Worm (Caenorhabditis elegans) whole organism, L4 larva: Measurements from ENCODE around the gene ZK675.4.

Experiments used
- D1046.2 ChIP-seq: fragments of 200-800 bp; sonication (Bioruptor generic); IDR thresholded peaks from 2 replicates; pipeline ENCODE4 v1.3.6; 2022; ENCODE audit warnings: missing genetic modification characterization, missing compliant biosample characterization
- F10B5.3 ChIP-seq: sonication (generic microtip); optimal IDR thresholded peaks from 2 replicates; lab custom pipeline; 2016; ENCODE audit warnings: mild to moderate bottlenecking, missing genetic modification characterization, missing compliant biosample characterization
- F26F4.8 ChIP-seq: fragments of 200-800 bp; sonication (Bioruptor generic); conservative IDR thresholded peaks from 2 replicates; pipeline ENCODE4 v1.3.6; 2022; ENCODE audit warnings: missing genetic modification characterization, missing compliant biosample characterization
- T20F7.1 ChIP-seq: fragments of 200-800 bp; sonication (Bioruptor generic); optimal IDR thresholded peaks from 2 replicates; lab custom pipeline; 2018; ENCODE audit warnings: mild to moderate bottlenecking, missing genetic modification characterization, missing compliant biosample characterization
- Y48G9A.11 ChIP-seq: fragments of 200-800 bp; sonication (Bioruptor generic); IDR thresholded peaks from 2 replicates; pipeline ENCODE4 v1.3.6; 2022; ENCODE audit warnings: missing genetic modification reagents, missing genetic modification characterization, missing compliant biosample characterization
- Y75B8A.6 ChIP-seq: fragments of 200-800 bp; sonication (Bioruptor generic); IDR thresholded peaks from 2 replicates; pipeline ENCODE4 v1.3.6; 2022; ENCODE audit warnings: missing genetic modification reagents, missing genetic modification characterization, missing compliant biosample characterization
- aha-1 ChIP-seq: fragments of 150-350 bp; peaks from one replicate; lab custom pipeline; 2014; ENCODE audit warnings: missing biosample characterization, missing genetic modification characterization
- ama-1 ChIP-seq: fragments of 150-350 bp; optimal IDR thresholded peaks from 2 replicates; lab custom pipeline; 2014; ENCODE audit warnings: inconsistent platforms, mixed read lengths
- arid-1 ChIP-seq: fragments of 200-800 bp; sonication (Bioruptor generic); conservative IDR thresholded peaks from 2 replicates; pipeline ENCODE4 v1.3.6; 2022; ENCODE audit warnings: missing genetic modification reagents, missing genetic modification characterization, missing compliant biosample characterization
- attf-4 ChIP-seq: sonication (generic microtip); optimal IDR thresholded peaks from 3 replicates; lab custom pipeline; 2017; ENCODE audit warnings: missing biosample characterization, missing genetic modification characterization
- ceh-44 ChIP-seq: fragments of 200-800 bp; sonication (Bioruptor generic); IDR thresholded peaks from 2 replicates; pipeline ENCODE4 v1.3.6; 2022; ENCODE audit warnings: missing genetic modification reagents, missing genetic modification characterization, missing compliant biosample characterization
- daf-12 ChIP-seq: fragments of 150-350 bp; optimal IDR thresholded peaks from 2 replicates; lab custom pipeline; 2014; ENCODE audit warnings: missing biosample characterization, missing genetic modification reagents, missing genetic modification characterization
- daf-16 ChIP-seq, 3 experiments: sonication (generic microtip); optimal IDR thresholded peaks; 2 replicates each; lab custom pipeline; 2016 to 2017; ENCODE audit warnings: missing genetic modification characterization in 3 of 3, missing genetic modification reagents in 3 of 3, mild to moderate bottlenecking in 2 of 3, missing compliant biosample characterization in 2 of 3, missing biosample characterization in 1 of 3, moderate library complexity in 1 of 3
- daf-8 ChIP-seq: fragments of 200-800 bp; sonication (Bioruptor generic); IDR thresholded peaks from 2 replicates; pipeline ENCODE4 v1.3.6; 2022; ENCODE audit warnings: missing genetic modification characterization, missing compliant biosample characterization
- dmd-6 ChIP-seq: fragments of 200-800 bp; sonication (Bioruptor generic); IDR thresholded peaks from 2 replicates; pipeline ENCODE4 v1.3.6; 2022; ENCODE audit warnings: missing genetic modification reagents, missing genetic modification characterization, missing compliant biosample characterization
- dmd-8 ChIP-seq: fragments of 200-800 bp; sonication (Bioruptor generic); IDR thresholded peaks from 2 replicates; pipeline ENCODE4 v1.3.6; 2022; ENCODE audit warnings: missing genetic modification characterization, missing compliant biosample characterization
- egl-43 ChIP-seq: fragments of 200-800 bp; sonication (Bioruptor generic); IDR thresholded peaks from 2 replicates; pipeline ENCODE4 v1.3.6; 2022; ENCODE audit warnings: missing genetic modification reagents, missing genetic modification characterization, missing compliant biosample characterization
- gei-8 ChIP-seq: fragments of 200-800 bp; sonication (Bioruptor generic); optimal IDR thresholded peaks from 2 replicates; lab custom pipeline; 2018; ENCODE audit warnings: mild to moderate bottlenecking, missing genetic modification characterization, missing compliant biosample characterization
- hlh-11 ChIP-seq: fragments of 200-800 bp; sonication (Bioruptor generic); optimal IDR thresholded peaks from 2 replicates; lab custom pipeline; 2018; ENCODE audit warnings: mild to moderate bottlenecking, missing genetic modification characterization, missing compliant biosample characterization
- hlh-30 ChIP-seq: sonication (generic microtip); optimal IDR thresholded peaks from 2 replicates; lab custom pipeline; 2017; ENCODE audit warnings: antibody characterized with exemption, mild to moderate bottlenecking, missing genetic modification characterization, missing compliant biosample characterization; ENCODE audit not compliant: insufficient read depth
- jun-1 ChIP-seq: fragments of 150-350 bp; optimal IDR thresholded peaks from 2 replicates; lab custom pipeline; 2014; ENCODE audit warnings: missing biosample characterization, missing genetic modification reagents, missing genetic modification characterization
- lin-38 ChIP-seq: fragments of 200-800 bp; sonication (Bioruptor generic); IDR thresholded peaks from 2 replicates; pipeline ENCODE4 v1.3.6; 2022; ENCODE audit warnings: missing genetic modification reagents, missing genetic modification characterization, missing compliant biosample characterization
- madf-5 ChIP-seq, 2 experiments: fragments of 200-800 bp; sonication (Bioruptor generic); IDR thresholded peaks; 2 replicates each; pipeline ENCODE4 v1.3.6; 2022; ENCODE audit warnings: missing compliant biosample characterization in 2 of 2, missing genetic modification characterization in 2 of 2
- mes-2 ChIP-seq: sonication (generic microtip); optimal IDR thresholded peaks from 2 replicates; lab custom pipeline; 2016; ENCODE audit warnings: missing genotype, mild to moderate bottlenecking, missing genetic modification characterization, missing compliant biosample characterization; ENCODE audit not compliant: poor library complexity, severe bottlenecking
- mxl-2 ChIP-seq: fragments of 200-800 bp; sonication (Bioruptor generic); conservative IDR thresholded peaks from 2 replicates; pipeline ENCODE4 v1.3.6; 2022; ENCODE audit warnings: missing genetic modification reagents, missing genetic modification characterization, missing compliant biosample characterization
- nhr-11 ChIP-seq: fragments of 150-350 bp; optimal IDR thresholded peaks from 2 replicates; lab custom pipeline; 2014; ENCODE audit warnings: missing biosample characterization, missing genetic modification characterization
- nhr-42 ChIP-seq: fragments of 200-800 bp; sonication (Bioruptor generic); IDR thresholded peaks from 2 replicates; pipeline ENCODE4 v1.3.6; 2022; ENCODE audit warnings: missing genetic modification characterization, missing compliant biosample characterization
- php-3 ChIP-seq: fragments of 200-800 bp; sonication (Bioruptor generic); IDR thresholded peaks from 2 replicates; pipeline ENCODE4 v1.3.6; 2022; ENCODE audit warnings: missing genetic modification reagents, missing genetic modification characterization, missing compliant biosample characterization
- pqm-1 ChIP-seq: sonication (generic microtip); optimal IDR thresholded peaks from 2 replicates; lab custom pipeline; 2017; ENCODE audit warnings: missing biosample characterization, missing genetic modification characterization
- set-16 ChIP-seq: fragments of 200-800 bp; sonication (Bioruptor generic); IDR thresholded peaks from 2 replicates; pipeline ENCODE4 v1.3.6; 2022; ENCODE audit warnings: missing genetic modification reagents, missing genetic modification characterization, missing compliant biosample characterization
- spr-1 ChIP-seq: sonication (generic microtip); optimal IDR thresholded peaks from 2 replicates; lab custom pipeline; 2016; ENCODE audit warnings: mild to moderate bottlenecking, missing genetic modification characterization, missing compliant biosample characterization
- spr-3 ChIP-seq: fragments of 200-800 bp; sonication (Bioruptor generic); optimal IDR thresholded peaks from 2 replicates; lab custom pipeline; 2018; ENCODE audit warnings: mild to moderate bottlenecking, missing genetic modification characterization, missing compliant biosample characterization
- tra-1 ChIP-seq: fragments of 200-800 bp; sonication (Bioruptor generic); IDR thresholded peaks from 2 replicates; pipeline ENCODE4 v1.3.6; 2022; ENCODE audit warnings: missing genetic modification reagents, missing genetic modification characterization, missing compliant biosample characterization
- unc-39 ChIP-seq: sonication (generic microtip); optimal IDR thresholded peaks from 2 replicates; lab custom pipeline; 2017; ENCODE audit warnings: missing biosample characterization, missing genetic modification characterization
- unc-62 ChIP-seq, 3 experiments: fragments of 150-350 bp in 1 of 3; sonication (generic microtip); optimal IDR thresholded peaks in 2 of 3; peaks in 1 of 3; 1 replicate in 1 of 3; 2 replicates in 2 of 3; lab custom pipeline; 2014 to 2017; ENCODE audit warnings: missing biosample characterization in 3 of 3, missing genetic modification characterization in 3 of 3, missing genetic modification reagents in 3 of 3, missing genotype in 1 of 3
- zag-1 ChIP-seq: fragments of 150-350 bp; optimal IDR thresholded peaks from 2 replicates; lab custom pipeline; 2014; ENCODE audit warnings: missing biosample characterization, missing genetic modification characterization
- zfp-2 ChIP-seq: sonication (generic microtip); optimal IDR thresholded peaks from 2 replicates; lab custom pipeline; 2016; ENCODE audit warnings: mild to moderate bottlenecking, missing genetic modification characterization, missing compliant biosample characterization
- zip-2 ChIP-seq: fragments of 150-350 bp; optimal IDR thresholded peaks from 2 replicates; lab custom pipeline; 2014; ENCODE audit warnings: missing biosample characterization, missing genetic modification characterization

ZK675.4 gene

DNA sequence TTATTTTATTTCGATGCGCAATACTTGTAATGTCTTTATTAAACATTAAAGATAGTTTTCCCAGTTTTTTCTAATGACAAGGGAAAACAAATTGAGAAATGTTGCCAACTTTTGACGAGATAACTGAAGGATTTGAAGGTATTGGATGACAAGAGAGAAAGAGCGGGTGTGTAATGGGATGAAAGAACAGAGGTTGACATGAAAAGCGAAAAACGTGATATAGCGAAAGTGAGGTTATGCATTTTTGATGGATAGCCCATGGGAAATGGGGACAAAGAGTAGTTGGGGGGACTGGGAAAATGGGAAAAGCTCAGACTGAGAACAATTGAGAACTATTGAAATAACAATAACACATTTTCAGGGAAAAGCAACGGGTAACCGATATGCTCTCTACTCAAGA is 15.9 kb upstream of the ZK675.4 start (continued):
- TF ChIP-seq daf-16 (GFP tag; optimal IDR thresholded peaks at IDR 0.05; lab: Kevin White, UChicago) = no peak
- no peak for TF ChIP-seq daf-16 (tag; optimal IDR thresholded peaks at IDR 0.05; lab: Kevin White, UChicago)

ce11 chrII:7900190-7900672 is 10.9 kb upstream of the ZK675.4 start, which contains the start of gene rev-1:
Gene rev-1 (plus strand): TSS chrII:7900622.
- 0 out of 2 replicates have a peak, but pooled peaks have one; percentile 32 for TF ChIP-seq lin-38
- TF ChIP-seq arid-1 (GFP tag; lab: Robert Waterston, UW) = 0 out of 2 replicates have a peak, but pooled peaks have one; percentile 45
- TF ChIP-seq daf-12 (tag; lab: Kevin White, UChicago) = no peak
- no peak for TF ChIP-seq madf-5 (GFP tag; IDR thresholded peaks at IDR 0.05; lab: Robert Waterston, UW)
- peak; percentile 8 for TF ChIP-seq ama-1
- peak in 1 of 2 experiments; percentile 61 for TF ChIP-seq unc-62 (GFP tag; optimal IDR thresholded peaks at IDR 0.05 in 1 of 2; lab: Kevin White, UChicago)
- TF ChIP-seq unc-62 (tag; optimal IDR thresholded peaks at IDR 0.05; lab: Kevin White, UChicago) = no peak

DNA sequence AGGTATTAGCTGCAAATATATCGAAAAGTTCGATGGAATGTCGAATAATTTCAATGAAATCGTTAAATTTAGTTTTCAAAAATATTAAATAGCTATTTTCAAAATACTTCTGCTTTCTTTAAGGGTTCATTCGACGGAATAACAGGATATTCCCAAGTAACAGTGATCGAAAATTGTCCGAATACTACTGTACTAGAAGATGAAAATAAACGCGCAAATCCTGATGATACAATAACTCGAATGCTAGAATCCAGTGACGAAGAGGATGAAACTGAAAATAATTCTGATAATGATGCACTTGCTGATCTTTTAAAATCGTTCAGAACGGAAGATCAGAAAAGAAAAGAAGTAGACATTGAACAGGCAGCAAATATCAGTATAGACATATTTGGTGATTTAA is 10.4 kb upstream of the ZK675.4 start:
- TF ChIP-seq set-16 (GFP tag; lab: Robert Waterston, UW) (no peak), aha-1 (tag; lab: Kevin White, UChicago) (peak; percentile 92)

DNA sequence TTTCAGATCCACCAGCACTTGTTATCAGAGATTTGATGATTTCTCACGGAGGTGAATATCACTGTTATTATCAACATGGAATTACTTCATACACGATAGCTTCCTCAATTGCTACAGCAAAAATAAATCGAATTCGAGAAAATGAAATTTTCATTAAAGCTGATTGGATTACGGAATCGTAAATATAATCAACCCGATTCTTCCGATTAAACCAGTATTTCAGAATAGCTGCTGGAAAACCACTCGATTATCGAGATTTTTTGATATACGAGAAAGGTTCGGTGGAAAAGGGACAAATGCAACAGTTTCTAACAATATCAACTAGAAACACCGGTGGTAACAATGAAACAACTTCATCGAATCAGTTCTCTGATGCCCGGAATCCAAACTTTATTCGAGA is 9.1 kb upstream of the ZK675.4 start:
- TF ChIP-seq D1046.2 (GFP tag; lab: Robert Waterston, UW) (no peak), jun-1 (tag; lab: Kevin White, UChicago) (no peak), dmd-8 (no peak), F26F4.8 (GFP tag; lab: Robert Waterston, UW) (no peak), madf-5 (GFP tag; IDR thresholded peaks at IDR 0.05; lab: Robert Waterston, UW) (no peak), egl-43 (GFP tag; lab: Robert Waterston, UW) (no peak), Y75B8A.6 (GFP tag; lab: Robert Waterston, UW) (no peak), Y48G9A.11 (no peak), gei-8 (GFP tag; lab: Kevin White, UChicago) (no peak)

- no peak for TF ChIP-seq mxl-2 (GFP tag; lab: Robert Waterston, UW)
- no peak for TF ChIP-seq madf-5 (GFP tag; IDR thresholded peaks at IDR 0.05; lab: Robert Waterston, UW)
- no peak for TF ChIP-seq tra-1 (GFP tag; lab: Robert Waterston, UW)
- TF ChIP-seq nhr-11 (tag; lab: Kevin White, UChicago) = peak; percentile 6
- no peak for TF ChIP-seq unc-39 (tag; lab: Kevin White, UChicago)
- no peak for TF ChIP-seq T20F7.1 (GFP tag; lab: Kevin White, UChicago)
- no peak for TF ChIP-seq pqm-1 (tag; lab: Kevin White, UChicago)
- no peak for TF ChIP-seq dmd-6 (GFP tag; lab: Robert Waterston, UW)
- no peak for TF ChIP-seq zag-1 (tag; lab: Kevin White, UChicago)
- no peak for TF ChIP-seq zip-2 (tag; lab: Kevin White, UChicago)
- TF ChIP-seq attf-4 (tag; lab: Kevin White, UChicago) = no peak
- no peak for TF ChIP-seq daf-8 (GFP tag; lab: Robert Waterston, UW)
- no peak for TF ChIP-seq ceh-44
- no peak for TF ChIP-seq spr-3
- TF ChIP-seq zfp-2 (tag; lab: Kevin White, UChicago) = no peak
- TF ChIP-seq hlh-11 = peak; percentile 22
- no peak for TF ChIP-seq spr-1 (tag; lab: Kevin White, UChicago)
- no peak for TF ChIP-seq mes-2 (tag; lab: Kevin White, UChicago)
- no peak for TF ChIP-seq aha-1 (tag; lab: Kevin White, UChicago)
- no peak for TF ChIP-seq php-3 (GFP tag; lab: Robert Waterston, UW)
- no peak for TF ChIP-seq arid-1 (GFP tag; lab: Robert Waterston, UW)
- TF ChIP-seq F10B5.3 (tag; lab: Kevin White, UChicago) = no peak
- TF ChIP-seq nhr-42 (GFP tag; lab: Robert Waterston, UW) = no peak
- TF ChIP-seq hlh-30 (tag; lab: Kevin White, UChicago) = peak; percentile 45
These were observed 3.5 kb upstream of the ZK675.4 start, which contains the start of gene best-23 for ce11 chrII:7907539-7907997. Gene best-23 (minus strand): TSS chrII:7907589.
